Worm (Caenorhabditis elegans): Measurements from ENCODE around the gene sra-32.

Gene sra-32

ce11 chrII:4574658-4575057, 42.9 kb upstream of the sra-32 start:
- TF ChIP-seq Y55F3AM.14 (GFP tag; optimal IDR thresholded peaks at IDR 0.05) (no peak), peb-1 (tag; optimal IDR thresholded peaks at IDR 0.05) (no peak), nhr-25 (tag; optimal IDR thresholded peaks at IDR 0.05) (no peak), C34F6.9 (tag; optimal IDR thresholded peaks at IDR 0.05) (no peak)

- TF ChIP-seq elt-1 (tag; optimal IDR thresholded peaks at IDR 0.05) = peak; percentile 64
- TF ChIP-seq R02D3.7 (tag; optimal IDR thresholded peaks at IDR 0.05) = no peak
- TF ChIP-seq ceh-16 (tag; optimal IDR thresholded peaks at IDR 0.05) = peak; percentile 49
Observed at ce11 chrII:4573084-4573483, 41.3 kb upstream of the sra-32 start.

ce11 chrII:4572579-4572978, 40.8 kb upstream of the sra-32 start:
- TF ChIP-seq ceh-82 (tag; optimal IDR thresholded peaks at IDR 0.05) (no peak), ztf-1 (GFP tag; conservative IDR thresholded peaks at IDR 0.05) (no peak), nhr-25 (tag; optimal IDR thresholded peaks at IDR 0.05) (no peak), nhr-77 (tag; optimal IDR thresholded peaks at IDR 0.05) (no peak), ama-1 (optimal IDR thresholded peaks at IDR 0.05) (no peak), mbf-1 (tag; optimal IDR thresholded peaks at IDR 0.05) (no peak), alr-1 (tag; optimal IDR thresholded peaks at IDR 0.05) (no peak), lin-13 (GFP tag; optimal IDR thresholded peaks at IDR 0.05) (no peak), gmeb-1 (tag; optimal IDR thresholded peaks at IDR 0.05) (no peak), C34F6.9 (tag; optimal IDR thresholded peaks at IDR 0.05) (no peak), nhr-10 (tag; optimal IDR thresholded peaks at IDR 0.05) (no peak), elt-1 (tag; optimal IDR thresholded peaks at IDR 0.05) (no peak), R02D3.7 (tag; optimal IDR thresholded peaks at IDR 0.05) (no peak), ZK546.5 (tag; optimal IDR thresholded peaks at IDR 0.05) (no peak), skn-1 (tag; optimal IDR thresholded peaks at IDR 0.05) (no peak), Y55F3AM.14 (GFP tag; optimal IDR thresholded peaks at IDR 0.05) (no peak)

- TF ChIP-seq snpc-4 (tag; optimal IDR thresholded peaks at IDR 0.05) = no peak
Observed at ce11 chrII:4571868-4572267, 40.1 kb upstream of the sra-32 start, which contains the start of gene vab-1. Gene vab-1, plus strand, starts transcription at chrII:4572000.

ce11 chrII:4571112-4571511, 39.3 kb upstream of the sra-32 start:
- TF ChIP-seq lin-13 (GFP tag; optimal IDR thresholded peaks at IDR 0.05) (no peak), lsy-2 (tag; optimal IDR thresholded peaks at IDR 0.05) (no peak), nhr-77 (tag; optimal IDR thresholded peaks at IDR 0.05) (no peak), peb-1 (tag; optimal IDR thresholded peaks at IDR 0.05) (no peak), egl-27 (tag; optimal IDR thresholded peaks at IDR 0.05) (no peak), C34F6.9 (tag; optimal IDR thresholded peaks at IDR 0.05) (no peak), mdl-1 (tag; optimal IDR thresholded peaks at IDR 0.05) (no peak), ztf-11 (tag; optimal IDR thresholded peaks at IDR 0.05) (no peak), ztf-1 (GFP tag; conservative IDR thresholded peaks at IDR 0.05) (no peak), ztf-4 (tag; optimal IDR thresholded peaks at IDR 0.05) (no peak)

- TF ChIP-seq nhr-129 (tag; optimal IDR thresholded peaks at IDR 0.05) (no peak), nhr-77 (tag; optimal IDR thresholded peaks at IDR 0.05) (no peak), nhr-11 (tag; optimal IDR thresholded peaks at IDR 0.05) (no peak)
Observed at ce11 chrII:4566237-4566636, 34.5 kb upstream of the sra-32 start.

- no peak for TF ChIP-seq gmeb-1 (tag; optimal IDR thresholded peaks at IDR 0.05)
- no peak for TF ChIP-seq snpc-4 (tag; optimal IDR thresholded peaks at IDR 0.05)
- TF ChIP-seq lin-39 (tag; optimal IDR thresholded peaks at IDR 0.05) = no peak
Observed at ce11 chrII:4565205-4565604, 33.4 kb upstream of the sra-32 start.

- TF ChIP-seq fos-1 (tag; optimal IDR thresholded peaks at IDR 0.05) (no peak), alr-1 (tag; optimal IDR thresholded peaks at IDR 0.05) (no peak), sma-9 (GFP tag; optimal IDR thresholded peaks at IDR 0.05) (peak; percentile 2), sma-9 (tag; optimal IDR thresholded peaks at IDR 0.05) (no peak), sma-3 (GFP tag; optimal IDR thresholded peaks at IDR 0.05) (peak; percentile 33), nhr-6 (tag; optimal IDR thresholded peaks at IDR 0.05) (no peak), lsy-2 (tag; optimal IDR thresholded peaks at IDR 0.05) (peak in 1 of 2 experiments; percentile 5), dmd-4 (tag; optimal IDR thresholded peaks at IDR 0.05) (no peak), nhr-21 (tag; optimal IDR thresholded peaks at IDR 0.05) (peak; percentile 60), lin-13 (GFP tag; optimal IDR thresholded peaks at IDR 0.05) (no peak)
Observed at ce11 chrII:4562503-4563000, 30.8 kb upstream of the sra-32 start, which contains the start of gene dao-2. Gene dao-2, plus strand, starts transcription at chrII:4562950.
